Worm (Caenorhabditis elegans): ENCODE measurements around the gene bmy-1.

The bmy-1 gene

DNA sequence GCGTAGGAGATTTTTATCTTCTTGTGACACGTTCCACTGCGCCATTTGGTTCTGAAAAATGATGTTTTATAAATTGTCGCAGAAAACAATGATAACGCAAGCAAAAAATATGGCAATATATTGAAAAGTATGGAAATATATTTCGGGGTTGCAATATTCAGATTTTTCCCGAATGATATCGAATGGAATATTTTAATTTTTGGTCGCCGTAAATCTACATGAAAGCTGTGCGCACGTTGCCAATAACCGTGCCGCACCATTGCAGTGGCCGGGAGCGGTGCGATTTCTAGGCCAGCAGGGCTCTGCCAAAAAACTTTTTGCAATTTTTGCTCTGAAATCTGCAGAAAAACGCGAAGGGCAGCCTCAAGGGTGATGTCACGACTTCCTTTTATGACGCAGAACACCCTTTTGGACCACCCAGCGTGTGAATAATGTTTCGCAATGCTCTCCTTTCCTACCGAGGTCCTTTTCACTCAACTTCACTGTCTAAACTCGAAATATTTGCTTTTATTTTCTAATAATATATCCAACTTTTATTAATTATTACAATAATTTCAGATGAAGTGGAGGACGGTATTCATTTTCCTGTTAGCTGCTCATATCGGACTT, at the start of gene bmy-1, which contains the start of gene F09E5.11 (continued):
- TF ChIP-seq C06A6.2 (GFP tag; conservative IDR thresholded peaks at IDR 0.05) (peak; percentile 93), pbrm-1 (GFP tag; IDR thresholded peaks at IDR 0.05) (peak; percentile 84), F33H1.4 (GFP tag; IDR thresholded peaks at IDR 0.05) (peak; percentile 64), madf-6 (GFP tag; IDR thresholded peaks at IDR 0.05) (peak; percentile 70), gei-17 (GFP tag; optimal IDR thresholded peaks at IDR 0.05) (no peak), lin-35 (GFP tag; optimal IDR thresholded peaks at IDR 0.05) (peak in 1 of 3 experiments; percentile 19), lin-54 (GFP tag; optimal IDR thresholded peaks at IDR 0.05) (peak; percentile 78), madf-10 (tag; optimal IDR thresholded peaks at IDR 0.05) (peak; percentile 61), cebp-1 (GFP tag; IDR thresholded peaks at IDR 0.05) (peak; percentile 81), cebp-1 (tag; optimal IDR thresholded peaks at IDR 0.05) (peak; percentile 92), B0336.3 (GFP tag; IDR thresholded peaks at IDR 0.05) (peak; percentile 73), Y67H2A.10 (GFP tag; conservative IDR thresholded peaks at IDR 0.05) (peak; percentile 86), rcor-1 (GFP tag; IDR thresholded peaks at IDR 0.05) (peak; percentile 67; the same call in 1 of the 2 replicates), hrde-1 (tag; optimal IDR thresholded peaks at IDR 0.05; ENCODE audit: borderline replicate concordance) (no peak), madf-3 (GFP tag; IDR thresholded peaks at IDR 0.05) (peak; percentile 87; the same call in 1 of the 2 replicates), egl-44 (GFP tag; IDR thresholded peaks at IDR 0.05) (peak; percentile 72; the same call in 1 of the 2 replicates), nhr-179 (tag; optimal IDR thresholded peaks at IDR 0.05) (no peak), athp-1 (tag; optimal IDR thresholded peaks at IDR 0.05) (peak; percentile 73), tbp1 (GFP tag; optimal IDR thresholded peaks at IDR 0.05) (peak; percentile 64), xnd-1 (tag; optimal IDR thresholded peaks at IDR 0.05) (no peak), lsl-1 (GFP tag; optimal IDR thresholded peaks at IDR 0.05) (peak; percentile 71), Y79H2A.3 (GFP tag; conservative IDR thresholded peaks at IDR 0.05) (no peak), F49E8.2 (tag; optimal IDR thresholded peaks at IDR 0.05; ENCODE audit: insufficient read depth) (peak; percentile 16), Y56A3A.18 (GFP tag; IDR thresholded peaks at IDR 0.05) (no peak), ets-4 (GFP tag; optimal IDR thresholded peaks at IDR 0.05) (peak; percentile 65), dox-1 (GFP tag; IDR thresholded peaks at IDR 0.05) (peak; percentile 96), egrh-3 (GFP tag; IDR thresholded peaks at IDR 0.05) (peak; percentile 72), Y95B8A.8 (GFP tag; IDR thresholded peaks at IDR 0.05) (0 out of 2 replicates have a peak, but pooled peaks have one; percentile 48), F10E7.11 (tag; optimal IDR thresholded peaks at IDR 0.05) (no peak), ama-1 (optimal IDR thresholded peaks at IDR 0.05) (no peak), ama-1 (GFP tag; optimal IDR thresholded peaks at IDR 0.05) (no peak), pha-4 (tag; optimal IDR thresholded peaks at IDR 0.05) (no peak), B0035.1 (tag; optimal IDR thresholded peaks at IDR 0.05) (peak; percentile 9), attf-6 (GFP tag; IDR thresholded peaks at IDR 0.05) (no peak), unc-130 (GFP tag; optimal IDR thresholded peaks at IDR 0.05) (peak; percentile 84), him-1 (tag; optimal IDR thresholded peaks at IDR 0.05) (no peak), let-607 (tag; optimal IDR thresholded peaks at IDR 0.05) (peak in 1 of 2 experiments; percentile 45), dpl-1 (GFP tag; optimal IDR thresholded peaks at IDR 0.05) (no peak), lin-40 (tag; optimal IDR thresholded peaks at IDR 0.05) (peak; percentile 65), lag-1 (GFP tag; IDR thresholded peaks at IDR 0.05) (no peak), attf-3 (GFP tag; conservative IDR thresholded peaks at IDR 0.05) (peak; percentile 50; the same call in 1 of the 2 replicates), snpc-1.1 (tag; optimal IDR thresholded peaks at IDR 0.05; ENCODE audit: insufficient read depth) (peak; percentile 23), ztf-28 (GFP tag; IDR thresholded peaks at IDR 0.05) (peak; percentile 77), hlh-12 (tag; optimal IDR thresholded peaks at IDR 0.05) (no peak), ztf-22 (GFP tag; optimal IDR thresholded peaks at IDR 0.05) (no peak), hmg-1.2 (GFP tag; IDR thresholded peaks at IDR 0.05) (peak; percentile 51; the same call in 1 of the 2 replicates), ccch-3 (GFP tag; optimal IDR thresholded peaks at IDR 0.05) (peak; percentile 74)

Data from whole organism, young adult.